Fruit fly (Drosophila melanogaster) whole organism, adult: Measurements from ENCODE around the gene Akr1B.
A peak's percentile ranks its signal among the peaks of the same experiment; 100 is the strongest.
"Not testable (repeated sequence)": the region's sequence is repeated elsewhere in the genome, so short reads cannot be mapped to it uniquely, and the experiment has no call there.

Source experiments
- CG11617 ChIP-seq: fragments of 200-800 bp; sonication (Bioruptor generic); optimal IDR thresholded peaks from 2 replicates; lab custom pipeline; 2017; ENCODE audit warnings: mild to moderate bottlenecking, missing biosample characterization, missing genetic modification reagents, missing genetic modification characterization
- CG12768 ChIP-seq: fragments of 200-800 bp; sonication (Bioruptor generic); optimal IDR thresholded peaks from 2 replicates; lab custom pipeline; 2017; ENCODE audit warnings: missing biosample characterization, missing genetic modification characterization, mild to moderate bottlenecking, moderate library complexity, missing genetic modification reagents
- CG14711 ChIP-seq: fragments of 200-800 bp; sonication (Bioruptor generic); optimal IDR thresholded peaks from 2 replicates; lab custom pipeline; 2018; ENCODE audit warnings: missing biosample characterization, mild to moderate bottlenecking, missing genetic modification characterization, moderate library complexity
- CG1620 ChIP-seq: fragments of 200-800 bp; sonication (Bioruptor generic); optimal IDR thresholded peaks from 2 replicates; lab custom pipeline; 2016; ENCODE audit warnings: missing biosample characterization, missing genetic modification characterization
- CG33017 ChIP-seq: fragments of 200-800 bp; sonication (Bioruptor generic); optimal IDR thresholded peaks from 2 replicates; lab custom pipeline; 2018; ENCODE audit warnings: missing biosample characterization, mild to moderate bottlenecking, missing genetic modification characterization, moderate library complexity
- CG5204 ChIP-seq: fragments of 200-800 bp; sonication (Bioruptor generic); optimal IDR thresholded peaks from 2 replicates; lab custom pipeline; 2016; ENCODE audit warnings: missing biosample characterization, missing genetic modification characterization
- CG7045 ChIP-seq: fragments of 200-800 bp; sonication (Bioruptor generic); optimal IDR thresholded peaks from 2 replicates; lab custom pipeline; 2017; ENCODE audit warnings: missing biosample characterization, mild to moderate bottlenecking, missing genetic modification characterization
- CG7101 ChIP-seq: fragments of 200-800 bp; sonication (Bioruptor generic); optimal IDR thresholded peaks from 2 replicates; lab custom pipeline; 2018; ENCODE audit warnings: missing biosample characterization, mild to moderate bottlenecking, missing genetic modification characterization, moderate library complexity
- Clk ChIP-seq: fragments of 200-800 bp; sonication (Bioruptor generic); optimal IDR thresholded peaks from 2 replicates; lab custom pipeline; 2017; ENCODE audit warnings: missing biosample characterization, missing genetic modification characterization
- Crg-1 ChIP-seq: fragments of 200-800 bp; sonication (Bioruptor generic); optimal IDR thresholded peaks from 2 replicates; lab custom pipeline; 2016; ENCODE audit warnings: missing biosample characterization, missing genetic modification characterization
- Hr96 ChIP-seq: fragments of 200-800 bp; sonication (Bioruptor generic); optimal IDR thresholded peaks from 2 replicates; lab custom pipeline; 2016; ENCODE audit warnings: missing biosample characterization, missing genetic modification characterization
- Mnt ChIP-seq: fragments of 200-800 bp; sonication (Bioruptor generic); optimal IDR thresholded peaks from 2 replicates; lab custom pipeline; 2016; ENCODE audit warnings: missing biosample characterization, mild to moderate bottlenecking, missing genetic modification characterization
- bab1 ChIP-seq: fragments of 200-800 bp; sonication (Bioruptor generic); optimal IDR thresholded peaks from 3 replicates; lab custom pipeline; 2019; ENCODE audit warnings: missing biosample characterization, mild to moderate bottlenecking, missing genetic modification characterization, moderate library complexity
- cic ChIP-seq: fragments of 200-800 bp; sonication (Bioruptor generic); optimal IDR thresholded peaks from 2 replicates; lab custom pipeline; 2017; ENCODE audit warnings: missing biosample characterization, mild to moderate bottlenecking, missing genetic modification characterization, moderate library complexity
- cnc ChIP-seq, 2 experiments: fragments of >200 bp; optimal IDR thresholded peaks; 2 replicates each; lab custom pipeline; 2017
- kay ChIP-seq: fragments of 200-800 bp; sonication (Bioruptor generic); peaks from one replicate; lab custom pipeline; 2016; ENCODE audit warnings: missing biosample characterization, missing genetic modification characterization, borderline replicate concordance
- ovo ChIP-seq: fragments of 200-800 bp; sonication (Bioruptor generic); optimal IDR thresholded peaks from 2 replicates; lab custom pipeline; 2016; ENCODE audit warnings: missing biosample characterization, missing genetic modification characterization
- pad ChIP-seq: fragments of 200-800 bp; sonication (Bioruptor generic); optimal IDR thresholded peaks from 3 replicates; lab custom pipeline; 2017; ENCODE audit warnings: missing biosample characterization, missing genetic modification characterization, mild to moderate bottlenecking, moderate library complexity, missing genetic modification reagents
- tj ChIP-seq: fragments of 200-800 bp; sonication (Bioruptor generic); optimal IDR thresholded peaks from 3 replicates; lab custom pipeline; 2017; ENCODE audit warnings: missing biosample characterization, mild to moderate bottlenecking, missing genetic modification characterization, moderate library complexity
- toe ChIP-seq: fragments of 200-800 bp; sonication (Bioruptor generic); optimal IDR thresholded peaks from 2 replicates; lab custom pipeline; 2016; ENCODE audit warnings: missing biosample characterization, missing genetic modification characterization

Akr1B gene

dm6 chr3L:11593778-11594177 lies 30.4 kb downstream of the Akr1B start:
- TF ChIP-seq CG33017 (tag; lab: Kevin White, UChicago) (peak; percentile 81), kay (GFP tag; lab: Kevin White, UChicago) (no peak), Clk (GFP tag; lab: Kevin White, UChicago) (no peak), Crg-1 (GFP tag; lab: Kevin White, UChicago) (no peak), pad (no peak), CG12768 (GFP tag; lab: Kevin White, UChicago) (peak; percentile 62), CG1620 (no peak), toe (GFP tag; lab: Kevin White, UChicago) (no peak), Hr96 (no peak), cnc (optimal IDR thresholded peaks at IDR 0.05; lab: Kevin White, UChicago) (no peak), CG5204 (GFP tag; lab: Kevin White, UChicago) (no peak), Mnt (GFP tag; lab: Kevin White, UChicago) (no peak), cic (GFP tag; lab: Kevin White, UChicago) (no peak), CG7101 (peak; percentile 35), ovo (GFP tag; lab: Kevin White, UChicago) (no peak), bab1 (GFP tag; lab: Kevin White, UChicago) (no peak), CG11617 (GFP tag; lab: Kevin White, UChicago) (peak; percentile 22), CG7045 (GFP tag; lab: Kevin White, UChicago) (peak; percentile 66), CG14711 (tag; lab: Kevin White, UChicago) (peak; percentile 9), tj (GFP tag; lab: Kevin White, UChicago) (no peak)

- TF ChIP-seq Crg-1 (GFP tag; lab: Kevin White, UChicago) (no peak), tj (GFP tag; lab: Kevin White, UChicago) (no peak), CG11617 (GFP tag; lab: Kevin White, UChicago) (no peak), CG7045 (GFP tag; lab: Kevin White, UChicago) (no peak), pad (no peak), CG1620 (no peak), toe (GFP tag; lab: Kevin White, UChicago) (no peak), cnc (optimal IDR thresholded peaks at IDR 0.05; lab: Kevin White, UChicago) (no peak), bab1 (GFP tag; lab: Kevin White, UChicago) (no peak), ovo (GFP tag; lab: Kevin White, UChicago) (no peak), Mnt (GFP tag; lab: Kevin White, UChicago) (no peak), CG7101 (no peak), CG14711 (tag; lab: Kevin White, UChicago) (no peak), Hr96 (no peak), kay (GFP tag; lab: Kevin White, UChicago) (no peak), cic (GFP tag; lab: Kevin White, UChicago) (no peak), CG5204 (GFP tag; lab: Kevin White, UChicago) (no peak), CG12768 (GFP tag; lab: Kevin White, UChicago) (no peak), CG33017 (tag; lab: Kevin White, UChicago) (no peak)
Measured at dm6 chr3L:11591803-11592202, 32.4 kb downstream of the Akr1B start.

dm6 chr3L:11591131-11591530 lies 33.0 kb downstream of the Akr1B start, which contains the start of gene CG33268:
Gene CG33268 (minus strand): TSS chr3L:11591231.
- TF ChIP-seq CG11617 (GFP tag; lab: Kevin White, UChicago) (no peak), cnc (optimal IDR thresholded peaks at IDR 0.05; lab: Kevin White, UChicago) (no peak), toe (GFP tag; lab: Kevin White, UChicago) (no peak), kay (GFP tag; lab: Kevin White, UChicago) (no peak), CG7101 (no peak)

- not testable (repeated sequence) for TF ChIP-seq CG11617 (GFP tag; lab: Kevin White, UChicago); CG7101; Crg-1 (GFP tag; lab: Kevin White, UChicago)
Measured at dm6 chr3L:11589395-11589794, 34.8 kb downstream of the Akr1B start, which contains the start of gene CG7377. Gene CG7377 (plus strand): TSS chr3L:11589695.

- TF ChIP-seq kay (GFP tag; lab: Kevin White, UChicago): no peak
- no peak for TF ChIP-seq CG5204 (GFP tag; lab: Kevin White, UChicago)
- no peak for TF ChIP-seq bab1 (GFP tag; lab: Kevin White, UChicago)
- TF ChIP-seq Crg-1 (GFP tag; lab: Kevin White, UChicago): no peak
- no peak for TF ChIP-seq toe (GFP tag; lab: Kevin White, UChicago)
- TF ChIP-seq CG7101: no peak
- TF ChIP-seq Clk (GFP tag; lab: Kevin White, UChicago): no peak
- no peak for TF ChIP-seq CG11617 (GFP tag; lab: Kevin White, UChicago)
- no peak for TF ChIP-seq tj (GFP tag; lab: Kevin White, UChicago)
- TF ChIP-seq CG7045 (GFP tag; lab: Kevin White, UChicago): no peak
- no peak for TF ChIP-seq CG33017 (tag; lab: Kevin White, UChicago)
- no peak for TF ChIP-seq pad
- TF ChIP-seq cnc (optimal IDR thresholded peaks at IDR 0.05; lab: Kevin White, UChicago): no peak
- TF ChIP-seq CG12768 (GFP tag; lab: Kevin White, UChicago): no peak
- no peak for TF ChIP-seq cic (GFP tag; lab: Kevin White, UChicago)
- no peak for TF ChIP-seq Mnt (GFP tag; lab: Kevin White, UChicago)
- no peak for TF ChIP-seq CG14711 (tag; lab: Kevin White, UChicago)
- TF ChIP-seq Hr96: no peak
- TF ChIP-seq ovo (GFP tag; lab: Kevin White, UChicago): no peak
Measured at dm6 chr3L:11588594-11588993, 35.6 kb downstream of the Akr1B start.
